Fruit fly (Drosophila melanogaster) whole organism, embryonic: ENCODE measurements around the gene GCC88.

ENCODE experiments used
- Asciz ChIP-seq: fragments of 200-800 bp; sonication (Bioruptor generic); optimal IDR thresholded peaks from 2 replicates; lab custom pipeline; 2017; ENCODE audit warnings: missing biosample characterization, mild to moderate bottlenecking, missing genetic modification characterization, missing genetic modification reagents
- Atf6 ChIP-seq: fragments of 200-800 bp; sonication (Bioruptor generic); IDR thresholded peaks from 2 replicates; pipeline ENCODE4 v1.3.6; 2022; ENCODE audit warnings: missing biosample characterization, missing genetic modification characterization
- CG10431 ChIP-seq: fragments of 200-800 bp; sonication (Bioruptor generic); optimal IDR thresholded peaks from 3 replicates; lab custom pipeline; 2018; ENCODE audit warnings: missing biosample characterization, mild to moderate bottlenecking, missing genetic modification characterization
- CG11247 ChIP-seq: fragments of 200-800 bp; sonication (Bioruptor generic); IDR thresholded peaks from 2 replicates; pipeline ENCODE4 v1.3.6; 2022; ENCODE audit warnings: missing biosample characterization, missing genetic modification characterization
- CG11723 ChIP-seq: fragments of 200-800 bp; sonication (Bioruptor generic); optimal IDR thresholded peaks from 2 replicates; lab custom pipeline; 2017; ENCODE audit warnings: missing biosample characterization, mild to moderate bottlenecking, missing genetic modification characterization
- CG12104 ChIP-seq: fragments of 200-800 bp; sonication (Bioruptor generic); optimal IDR thresholded peaks from 3 replicates; lab custom pipeline; 2016; ENCODE audit warnings: missing biosample characterization, missing genetic modification characterization
- CG13424 ChIP-seq: fragments of 200-800 bp; sonication (Bioruptor generic); optimal IDR thresholded peaks from 2 replicates; lab custom pipeline; 2019; ENCODE audit warnings: missing biosample characterization, mild to moderate bottlenecking, missing genetic modification characterization, moderate library complexity
- CG14965 ChIP-seq: fragments of 200-800 bp; sonication (Bioruptor generic); optimal IDR thresholded peaks from 2 replicates; lab custom pipeline; 2016; ENCODE audit warnings: missing biosample characterization, missing genetic modification characterization, borderline replicate concordance
- CG18262 ChIP-seq: fragments of 200-800 bp; optimal IDR thresholded peaks from 3 replicates; lab custom pipeline; 2019; ENCODE audit warnings: missing biosample characterization, mild to moderate bottlenecking, missing genetic modification characterization, moderate library complexity
- CG18599 ChIP-seq: fragments of 200-800 bp; sonication (Bioruptor generic); optimal IDR thresholded peaks from 3 replicates; lab custom pipeline; 2017; ENCODE audit warnings: missing biosample characterization, missing genetic modification characterization, mild to moderate bottlenecking, moderate library complexity, missing genetic modification reagents
- CG18619 ChIP-seq: fragments of 200-800 bp; sonication (Bioruptor generic); optimal IDR thresholded peaks from 3 replicates; lab custom pipeline; 2017; ENCODE audit warnings: missing biosample characterization, mild to moderate bottlenecking, missing genetic modification characterization
- CG2120 ChIP-seq: fragments of 200-800 bp; sonication (Bioruptor generic); optimal IDR thresholded peaks from 3 replicates; lab custom pipeline; 2016; ENCODE audit warnings: missing biosample characterization, missing genetic modification characterization
- CG34422 ChIP-seq: fragments of 200-800 bp; sonication (Bioruptor generic); IDR thresholded peaks from 3 replicates; pipeline ENCODE4 v1.3.6; 2022; ENCODE audit warnings: missing biosample characterization, missing genetic modification characterization
- CG4328 ChIP-seq: fragments of 200-800 bp; sonication (Bioruptor generic); optimal IDR thresholded peaks from 3 replicates; lab custom pipeline; 2017; ENCODE audit warnings: missing biosample characterization, missing genetic modification reagents, missing genetic modification characterization
- CG4820 ChIP-seq: fragments of 200-800 bp; sonication (Bioruptor generic); optimal IDR thresholded peaks from 3 replicates; lab custom pipeline; 2016; ENCODE audit warnings: missing biosample characterization, missing genetic modification characterization
- CG5953 ChIP-seq: fragments of 200-800 bp; sonication (Bioruptor generic); IDR thresholded peaks from 2 replicates; pipeline ENCODE4 v1.3.6; 2022; ENCODE audit warnings: missing biosample characterization, missing genetic modification characterization
- CG7786 ChIP-seq: fragments of 200-800 bp; sonication (Bioruptor generic); optimal IDR thresholded peaks from 2 replicates; lab custom pipeline; 2016; ENCODE audit warnings: missing biosample characterization, missing genetic modification characterization
- CG9215 ChIP-seq: fragments of 200-800 bp; sonication (Bioruptor generic); IDR thresholded peaks from 2 replicates; pipeline ENCODE4 v1.3.6; 2022; ENCODE audit warnings: missing biosample characterization, missing genetic modification characterization
- CG9932 ChIP-seq: fragments of 200-800 bp; sonication (Bioruptor generic); IDR thresholded peaks from 2 replicates; pipeline ENCODE4 v1.3.6; 2022; ENCODE audit warnings: missing biosample characterization, missing genetic modification characterization
- Chrac-16 ChIP-seq: fragments of 200-800 bp; sonication (Bioruptor generic); optimal IDR thresholded peaks from 3 replicates; lab custom pipeline; 2016; ENCODE audit warnings: missing biosample characterization, missing genetic modification characterization
- D19B ChIP-seq: fragments of 200-800 bp; sonication (Bioruptor generic); optimal IDR thresholded peaks from 2 replicates; lab custom pipeline; 2017; ENCODE audit warnings: missing biosample characterization, mild to moderate bottlenecking, missing genetic modification characterization
- Dref ChIP-seq: fragments of 200-800 bp; sonication (Bioruptor generic); IDR thresholded peaks from 2 replicates; pipeline ENCODE4 v1.3.6; 2022; ENCODE audit warnings: missing biosample characterization, missing genetic modification characterization
- HLH4C ChIP-seq: fragments of 200-800 bp; sonication (Bioruptor generic); IDR thresholded peaks from 3 replicates; pipeline ENCODE4 v1.3.6; 2022; ENCODE audit warnings: missing biosample characterization, missing genetic modification characterization; ENCODE audit not compliant: partially characterized antibody
- Hmx ChIP-seq: fragments of 200-800 bp; sonication (Bioruptor generic); optimal IDR thresholded peaks from 2 replicates; lab custom pipeline; 2016; ENCODE audit warnings: missing biosample characterization, missing genetic modification characterization
- Hr51 ChIP-seq, 2 experiments: fragments of 200-800 bp; sonication (Bioruptor generic); optimal IDR thresholded peaks; 2 replicates in 1 of 2; 3 replicates in 1 of 2; lab custom pipeline; 2016 to 2018; ENCODE audit warnings: missing biosample characterization in 2 of 2, missing genetic modification characterization in 2 of 2, mild to moderate bottlenecking in 1 of 2, moderate library complexity in 1 of 2
- Hsf ChIP-seq: fragments of 200-800 bp; sonication (Bioruptor generic); optimal IDR thresholded peaks from 3 replicates; lab custom pipeline; 2016; ENCODE audit warnings: missing biosample characterization, missing genetic modification characterization
- NC2β ChIP-seq: fragments of 200-800 bp; sonication (Bioruptor generic); optimal IDR thresholded peaks from 2 replicates; lab custom pipeline; 2016; ENCODE audit warnings: missing biosample characterization, missing genetic modification characterization
- PHDP ChIP-seq: fragments of 200-800 bp; sonication (Bioruptor generic); optimal IDR thresholded peaks from 3 replicates; lab custom pipeline; 2018; ENCODE audit warnings: missing biosample characterization, mild to moderate bottlenecking, missing genetic modification characterization, moderate library complexity
- Pdp1 ChIP-seq, 2 experiments: fragments of 200-800 bp; sonication (Bioruptor generic); optimal IDR thresholded peaks; 3 replicates each; lab custom pipeline; 2016; ENCODE audit warnings: missing biosample characterization in 2 of 2, missing genetic modification characterization in 2 of 2, mild to moderate bottlenecking in 1 of 2, moderate library complexity in 1 of 2
- Trl ChIP-seq, 3 experiments: fragments of >200 bp in 2 of 3; fragments of 200-800 bp in 1 of 3; sonication (Bioruptor generic) in 1 of 3; optimal IDR thresholded peaks; 2 replicates in 1 of 3; 3 replicates in 2 of 3; lab custom pipeline; 2016 to 2017; ENCODE audit warnings: missing biosample characterization in 1 of 3, missing genetic modification characterization in 1 of 3
- Usf ChIP-seq: fragments of 200-800 bp; sonication (Bioruptor generic); optimal IDR thresholded peaks from 2 replicates; lab custom pipeline; 2017; ENCODE audit warnings: missing genotype, missing biosample characterization, missing genetic modification characterization
- YL-1 ChIP-seq: fragments of 200-800 bp; sonication (Bioruptor generic); optimal IDR thresholded peaks from 3 replicates; lab custom pipeline; 2017; ENCODE audit warnings: missing biosample characterization, mild to moderate bottlenecking, missing genetic modification characterization
- amos ChIP-seq: fragments of 200-800 bp; sonication (Bioruptor generic); IDR thresholded peaks from 2 replicates; pipeline ENCODE4 v1.3.6; 2022; ENCODE audit warnings: missing biosample characterization, missing genetic modification characterization; ENCODE audit not compliant: partially characterized antibody
- corto ChIP-seq: fragments of 200-800 bp; sonication (Bioruptor generic); optimal IDR thresholded peaks from 2 replicates; lab custom pipeline; 2016; ENCODE audit warnings: missing biosample characterization, mild to moderate bottlenecking, missing genetic modification characterization, moderate library complexity
- fu2 ChIP-seq: fragments of 200-800 bp; sonication (Bioruptor generic); optimal IDR thresholded peaks from 2 replicates; lab custom pipeline; 2016; ENCODE audit warnings: missing biosample characterization, missing genetic modification characterization
- insv ChIP-seq, 2 experiments: fragments of 200-800 bp; sonication (Bioruptor generic); optimal IDR thresholded peaks; 3 replicates each; lab custom pipeline; 2016 to 2018; ENCODE audit warnings: missing biosample characterization in 2 of 2, missing genetic modification characterization in 2 of 2
- inv ChIP-seq: fragments of 200-800 bp; sonication (Bioruptor generic); IDR thresholded peaks from 2 replicates; pipeline ENCODE4 v1.3.6; 2022; ENCODE audit warnings: missing biosample characterization, missing genetic modification characterization; ENCODE audit not compliant: partially characterized antibody
- kay ChIP-seq: fragments of 200-800 bp; sonication (Bioruptor generic); optimal IDR thresholded peaks from 2 replicates; lab custom pipeline; 2016; ENCODE audit warnings: missing biosample characterization, missing genetic modification characterization
- lmd ChIP-seq: fragments of 200-800 bp; sonication (Bioruptor generic); IDR thresholded peaks from 2 replicates; pipeline ENCODE4 v1.3.6; 2022; ENCODE audit warnings: missing biosample characterization, missing genetic modification characterization
- pfk ChIP-seq: fragments of 200-800 bp; sonication (Bioruptor generic); optimal IDR thresholded peaks from 2 replicates; lab custom pipeline; 2018; ENCODE audit warnings: missing biosample characterization, mild to moderate bottlenecking, missing genetic modification characterization, moderate library complexity
- ranshi ChIP-seq: fragments of 200-800 bp; sonication (Bioruptor generic); IDR thresholded peaks from 2 replicates; pipeline ENCODE4 v1.3.6; 2022; ENCODE audit warnings: missing biosample characterization, missing genetic modification characterization
- run ChIP-seq: fragments of 200-800 bp; sonication (Bioruptor generic); optimal IDR thresholded peaks from 3 replicates; lab custom pipeline; 2018; ENCODE audit warnings: missing biosample characterization, mild to moderate bottlenecking, missing genetic modification characterization
- seq ChIP-seq: fragments of 200-800 bp; sonication (Bioruptor generic); IDR thresholded peaks from 2 replicates; pipeline ENCODE4 v1.3.6; 2022; ENCODE audit warnings: missing biosample characterization, missing genetic modification characterization
- stwl ChIP-seq: fragments of 200-800 bp; sonication (Bioruptor generic); optimal IDR thresholded peaks from 3 replicates; lab custom pipeline; 2018; ENCODE audit warnings: missing biosample characterization, mild to moderate bottlenecking, missing genetic modification characterization, moderate library complexity
- sug ChIP-seq: fragments of 200-800 bp; optimal IDR thresholded peaks from 2 replicates; lab custom pipeline; 2019; ENCODE audit warnings: missing biosample characterization, mild to moderate bottlenecking, missing genetic modification characterization, moderate library complexity
- toy ChIP-seq: fragments of 200-800 bp; sonication (Bioruptor generic); IDR thresholded peaks from 2 replicates; pipeline ENCODE4 v1.3.6; 2022; ENCODE audit warnings: missing biosample characterization, missing genetic modification characterization
- unpg ChIP-seq: fragments of 200-800 bp; sonication (Bioruptor generic); optimal IDR thresholded peaks from 3 replicates; lab custom pipeline; 2018; ENCODE audit warnings: missing biosample characterization, mild to moderate bottlenecking, missing genetic modification characterization, moderate library complexity
- wor ChIP-seq: fragments of 200-800 bp; sonication (Bioruptor generic); IDR thresholded peaks from 2 replicates; pipeline ENCODE4 v1.3.6; 2022; ENCODE audit warnings: missing biosample characterization, missing genetic modification characterization

Gene GCC88

dm6 chr3R:11209801-11210402, 20.5 kb downstream of the GCC88 start, which contains the start of the genes SdhC and Tctp (continued):
- TF ChIP-seq Pdp1 (GFP tag; optimal IDR thresholded peaks at IDR 0.05; lab: Kevin White, UChicago) (peak in 1 of 2 experiments; percentile 2), Chrac-16 (GFP tag; lab: Kevin White, UChicago) (peak; percentile 27), CG18599 (peak; percentile 52), CG11247 (GFP tag; lab: Robert Waterston, UW) (no peak), YL-1 (GFP tag; lab: Kevin White, UChicago) (peak; percentile 90), CG14965 (GFP tag; lab: Kevin White, UChicago) (no peak), toy (GFP tag; lab: Robert Waterston, UW) (no peak), Atf6 (GFP tag; lab: Robert Waterston, UW) (no peak), Dref (peak; percentile 74), CG4820 (peak; percentile 72), PHDP (peak; percentile 4), CG7786 (no peak), CG9215 (GFP tag; lab: Robert Waterston, UW) (peak; percentile 18; the same call in 1 of the 2 replicates), Hr51 (GFP tag; optimal IDR thresholded peaks at IDR 0.05; lab: Kevin White, UChicago) (peak; percentile 17 to 60), sug (peak; percentile 54), CG12104 (GFP tag; lab: Kevin White, UChicago) (peak; percentile 40), CG4328 (GFP tag; lab: Kevin White, UChicago) (peak; percentile 30), pfk (GFP tag; lab: Kevin White, UChicago) (peak; percentile 27), CG18619 (GFP tag; lab: Kevin White, UChicago) (peak; percentile 20), CG18262 (tag; lab: Kevin White, UChicago) (peak; percentile 62), unpg (GFP tag; lab: Kevin White, UChicago) (peak; percentile 32), CG10431 (GFP tag; lab: Kevin White, UChicago) (peak; percentile 9), Asciz (no peak), wor (GFP tag; lab: Robert Waterston, UW) (no peak), lmd (no peak), CG9932 (GFP tag; lab: Robert Waterston, UW) (peak; percentile 42; the same call in 1 of the 2 replicates), CG13424 (peak; percentile 60), run (peak; percentile 41), insv (GFP tag; optimal IDR thresholded peaks at IDR 0.05; lab: Kevin White, UChicago) (peak in 1 of 2 experiments; percentile 15), Hsf (GFP tag; lab: Kevin White, UChicago) (peak; percentile 64), fu2 (GFP tag; lab: Kevin White, UChicago) (no peak), corto (GFP tag; lab: Kevin White, UChicago) (no peak), NC2β (GFP tag; lab: Kevin White, UChicago) (peak; percentile 30), stwl (tag; lab: Kevin White, UChicago) (peak; percentile 62), D19B (GFP tag; lab: Kevin White, UChicago) (peak; percentile 15), CG34422 (GFP tag; lab: Robert Waterston, UW) (peak; percentile 30; the same call in 1 of the 3 replicates), amos (GFP tag; lab: Robert Waterston, UW) (peak; percentile 49; the same call in 1 of the 2 replicates), HLH4C (no peak), seq (GFP tag; lab: Robert Waterston, UW) (no peak), Hmx (GFP tag; lab: Kevin White, UChicago) (peak; percentile 17), CG11723 (GFP tag; lab: Kevin White, UChicago) (no peak), CG5953 (0 out of 2 replicates have a peak, but pooled peaks have one; percentile 31), Usf (GFP tag; lab: Kevin White, UChicago) (no peak), ranshi (GFP tag; lab: Robert Waterston, UW) (0 out of 2 replicates have a peak, but pooled peaks have one; percentile 23), inv (peak; percentile 25; the same call in 1 of the 2 replicates), Trl (optimal IDR thresholded peaks at IDR 0.05; lab: Kevin White, UChicago) (peak in 1 of 2 experiments; percentile 15), Trl (GFP tag; optimal IDR thresholded peaks at IDR 0.05; lab: Kevin White, UChicago) (peak; percentile 51), kay (GFP tag; lab: Kevin White, UChicago) (no peak), CG2120 (GFP tag; lab: Kevin White, UChicago) (peak; percentile 73)
